Fruit fly (Drosophila melanogaster) whole organism, embryonic: ENCODE data around the gene Nost.

Source experiments
- CG10565 ChIP-seq: fragments of 200-800 bp; sonication (Bioruptor generic); optimal IDR thresholded peaks from 3 replicates; lab custom pipeline; 2016; ENCODE audit warnings: missing biosample characterization, mild to moderate bottlenecking, missing genetic modification characterization
- CG12155 ChIP-seq: fragments of 200-800 bp; sonication (Bioruptor generic); optimal IDR thresholded peaks from 3 replicates; lab custom pipeline; 2016; ENCODE audit warnings: missing biosample characterization, missing genetic modification characterization
- CG14014 ChIP-seq: fragments of 200-800 bp; sonication (Bioruptor generic); IDR thresholded peaks from 2 replicates; pipeline ENCODE4 v1.3.6; 2022; ENCODE audit warnings: missing biosample characterization, missing genetic modification characterization
- CG9437 ChIP-seq: fragments of 200-800 bp; sonication (Bioruptor generic); optimal IDR thresholded peaks from 2 replicates; lab custom pipeline; 2018; ENCODE audit warnings: missing biosample characterization, mild to moderate bottlenecking, missing genetic modification characterization
- CG9932 ChIP-seq: fragments of 200-800 bp; sonication (Bioruptor generic); IDR thresholded peaks from 2 replicates; pipeline ENCODE4 v1.3.6; 2022; ENCODE audit warnings: missing biosample characterization, missing genetic modification characterization
- H15 ChIP-seq: fragments of 200-800 bp; sonication (Bioruptor generic); IDR thresholded peaks from 3 replicates; pipeline ENCODE4 v1.3.6; 2022; ENCODE audit warnings: missing biosample characterization, missing genetic modification characterization
- Six4 ChIP-seq: fragments of 200-800 bp; sonication (Bioruptor generic); optimal IDR thresholded peaks from 2 replicates; lab custom pipeline; 2016; ENCODE audit warnings: missing biosample characterization, missing genetic modification characterization
- Sox100B ChIP-seq: fragments of 200-800 bp; sonication (Bioruptor generic); optimal IDR thresholded peaks from 3 replicates; lab custom pipeline; 2018; ENCODE audit warnings: missing biosample characterization, mild to moderate bottlenecking, missing genetic modification characterization
- az2 ChIP-seq: fragments of 200-800 bp; sonication (Bioruptor generic); optimal IDR thresholded peaks from 3 replicates; lab custom pipeline; 2016; ENCODE audit warnings: missing biosample characterization, missing genetic modification characterization
- fd96Cb ChIP-seq: fragments of 200-800 bp; sonication (Bioruptor generic); optimal IDR thresholded peaks from 2 replicates; lab custom pipeline; 2018; ENCODE audit warnings: missing biosample characterization, mild to moderate bottlenecking, missing genetic modification characterization, moderate library complexity
- nom ChIP-seq: fragments of 200-800 bp; sonication (Bioruptor generic); optimal IDR thresholded peaks from 2 replicates; lab custom pipeline; 2017; ENCODE audit warnings: missing biosample characterization, missing genetic modification characterization, mild to moderate bottlenecking, moderate library complexity, missing genetic modification reagents
- peb ChIP-seq: fragments of 200-800 bp; sonication (Bioruptor generic); IDR thresholded peaks from 2 replicates; pipeline ENCODE4 v1.3.6; 2022; ENCODE audit warnings: missing biosample characterization, missing genetic modification characterization

DNA sequence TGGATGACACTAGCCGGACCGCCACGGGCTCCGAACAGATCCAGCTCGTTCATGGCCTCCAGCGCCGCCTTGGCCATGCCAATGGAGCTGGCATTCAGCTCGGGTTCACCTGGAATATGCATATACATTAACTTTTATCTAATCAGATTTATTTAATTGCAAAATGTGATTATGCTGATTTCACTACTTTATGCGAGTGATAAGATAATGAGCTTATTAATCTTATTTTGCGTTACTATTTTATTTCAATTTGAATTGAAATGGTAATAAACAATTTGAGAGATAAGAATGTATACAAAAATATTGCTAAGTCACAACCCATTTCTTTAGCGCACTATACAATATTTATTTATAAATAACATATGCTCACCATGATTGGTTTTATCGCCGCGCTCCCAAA is 72.1 kb downstream of the Nost start:
- TF ChIP-seq CG12155 (GFP tag; lab: Kevin White, UChicago) (no peak), peb (GFP tag; lab: Robert Waterston, UW) (no peak), Sox100B (GFP tag; lab: Kevin White, UChicago) (no peak), fd96Cb (tag; lab: Kevin White, UChicago) (no peak), nom (no peak), CG14014 (GFP tag; lab: Robert Waterston, UW) (no peak), CG9932 (GFP tag; lab: Robert Waterston, UW) (no peak), CG9437 (GFP tag; lab: Kevin White, UChicago) (no peak), az2 (GFP tag; lab: Kevin White, UChicago) (no peak), CG10565 (GFP tag; lab: Kevin White, UChicago) (no peak), H15 (GFP tag; lab: Robert Waterston, UW) (no peak), Six4 (no peak)
